Worm (Caenorhabditis elegans) whole organism, L2 larva: ENCODE results near the gene F58G1.7.

Experiments
- ama-1 ChIP-seq: fragments of 150-350 bp; optimal IDR thresholded peaks from 2 replicates; lab custom pipeline; 2018; ENCODE audit warnings: inconsistent platforms
- blmp-1 ChIP-seq: sonication (generic microtip); optimal IDR thresholded peaks from 2 replicates; lab custom pipeline; 2017; ENCODE audit warnings: missing genetic modification characterization, mild to moderate bottlenecking, missing compliant biosample characterization, antibody characterized with exemption, moderate library complexity; ENCODE audit not compliant: insufficient read depth
- ceh-16 ChIP-seq: fragments of 150-350 bp; optimal IDR thresholded peaks from 2 replicates; lab custom pipeline; 2014; ENCODE audit warnings: missing biosample characterization, missing genetic modification characterization
- dmd-4 ChIP-seq: sonication (generic microtip); optimal IDR thresholded peaks from 2 replicates; lab custom pipeline; 2017; ENCODE audit warnings: missing biosample characterization, missing genetic modification characterization
- elt-1 ChIP-seq: fragments of 150-350 bp; optimal IDR thresholded peaks from 2 replicates; lab custom pipeline; 2014; ENCODE audit warnings: missing biosample characterization, missing genetic modification characterization
- elt-3 ChIP-seq: sonication (generic microtip); optimal IDR thresholded peaks from 2 replicates; lab custom pipeline; 2017; ENCODE audit warnings: missing biosample characterization, missing genetic modification characterization
- fos-1 ChIP-seq: fragments of 150-350 bp; optimal IDR thresholded peaks from 2 replicates; lab custom pipeline; 2014; ENCODE audit warnings: missing biosample characterization, missing genetic modification characterization
- gmeb-1 ChIP-seq: fragments of 150-350 bp; optimal IDR thresholded peaks from 2 replicates; lab custom pipeline; 2014; ENCODE audit warnings: missing biosample characterization, missing genetic modification characterization
- lin-39 ChIP-seq: fragments of 150-350 bp; optimal IDR thresholded peaks from 2 replicates; lab custom pipeline; 2014; ENCODE audit warnings: missing biosample characterization, missing genetic modification reagents, missing genetic modification characterization
- nhr-25 ChIP-seq: fragments of 150-350 bp; sonication (generic microtip); optimal IDR thresholded peaks from 3 replicates; lab custom pipeline; 2014; ENCODE audit warnings: missing biosample characterization, missing genetic modification characterization
- nhr-77 ChIP-seq: fragments of 150-350 bp; optimal IDR thresholded peaks from 2 replicates; lab custom pipeline; 2014; ENCODE audit warnings: missing biosample characterization, missing genetic modification characterization
- skn-1 ChIP-seq: sonication (generic microtip); optimal IDR thresholded peaks from 2 replicates; lab custom pipeline; 2017; ENCODE audit warnings: missing biosample characterization, missing genetic modification characterization
- zag-1 ChIP-seq: fragments of 150-350 bp; optimal IDR thresholded peaks from 2 replicates; lab custom pipeline; 2014; ENCODE audit warnings: missing biosample characterization, missing genetic modification characterization
- ztf-1 ChIP-seq: fragments of 200-800 bp; sonication (Bioruptor generic); conservative IDR thresholded peaks from 2 replicates; pipeline ENCODE4 v1.3.6; 2022; ENCODE audit warnings: missing genetic modification characterization, missing compliant biosample characterization

- TF ChIP-seq elt-3 (tag; lab: Kevin White, UChicago): no peak
- TF ChIP-seq skn-1 (tag; lab: Kevin White, UChicago): no peak
- TF ChIP-seq nhr-25 (tag; lab: Kevin White, UChicago): no peak
- TF ChIP-seq blmp-1 (tag; lab: Kevin White, UChicago): no peak
- no peak for TF ChIP-seq ama-1 (lab: Kevin White, UChicago)
- TF ChIP-seq dmd-4: no peak
- no peak for TF ChIP-seq ztf-1
- no peak for TF ChIP-seq elt-1 (tag; lab: Kevin White, UChicago)
- TF ChIP-seq nhr-77 (tag; lab: Kevin White, UChicago): no peak
- TF ChIP-seq lin-39 (tag; lab: Kevin White, UChicago): no peak
- no peak for TF ChIP-seq gmeb-1 (tag; lab: Kevin White, UChicago)
- TF ChIP-seq zag-1 (tag; lab: Kevin White, UChicago): no peak
- TF ChIP-seq ceh-16 (tag; lab: Kevin White, UChicago): no peak
- no peak for TF ChIP-seq fos-1 (tag; lab: Kevin White, UChicago)
These were observed 21.6 kb upstream of the F58G1.7 start, which contains the start of gene Y38F1A.4 for ce11 chrII:12969622-12970021.
